Fruit fly (Drosophila melanogaster) whole organism, embryonic: Measurements from ENCODE around the gene Tango5.
A peak's percentile ranks its signal among the peaks of the same experiment; 100 is the strongest.

Source experiments
- Adf1 ChIP-seq: fragments of 200-800 bp; sonication (Bioruptor generic); IDR thresholded peaks from 2 replicates; pipeline ENCODE4 v1.3.6; 2022; ENCODE audit warnings: missing biosample characterization, missing genetic modification characterization
- Aef1 ChIP-seq: fragments of 200-800 bp; sonication (Bioruptor generic); IDR thresholded peaks from 3 replicates; pipeline ENCODE4 v1.3.6; 2022; ENCODE audit warnings: missing biosample characterization, missing genetic modification characterization
- Atf-2 ChIP-seq: fragments of 200-800 bp; sonication (Bioruptor generic); optimal IDR thresholded peaks from 2 replicates; lab custom pipeline; 2016; ENCODE audit warnings: missing biosample characterization, missing genetic modification characterization
- CG13296 ChIP-seq: fragments of 200-800 bp; sonication (Bioruptor generic); optimal IDR thresholded peaks from 3 replicates; lab custom pipeline; 2018; ENCODE audit warnings: missing biosample characterization, mild to moderate bottlenecking, missing genetic modification characterization
- CG13424 ChIP-seq: fragments of 200-800 bp; sonication (Bioruptor generic); optimal IDR thresholded peaks from 2 replicates; lab custom pipeline; 2019; ENCODE audit warnings: missing biosample characterization, mild to moderate bottlenecking, missing genetic modification characterization, moderate library complexity
- CG1832 ChIP-seq: fragments of 200-800 bp; sonication (Bioruptor generic); optimal IDR thresholded peaks from 2 replicates; lab custom pipeline; 2017; ENCODE audit warnings: missing biosample characterization, mild to moderate bottlenecking, missing genetic modification characterization, inconsistent platforms
- CG18476 ChIP-seq: fragments of 200-800 bp; sonication (Bioruptor generic); optimal IDR thresholded peaks from 2 replicates; lab custom pipeline; 2016; ENCODE audit warnings: missing biosample characterization, mild to moderate bottlenecking, missing genetic modification characterization
- CG30403 ChIP-seq: fragments of 200-800 bp; sonication (Bioruptor generic); optimal IDR thresholded peaks from 3 replicates; lab custom pipeline; 2016; ENCODE audit warnings: missing biosample characterization, missing genetic modification characterization
- CG31388 ChIP-seq: fragments of 200-800 bp; sonication (Bioruptor generic); optimal IDR thresholded peaks from 2 replicates; lab custom pipeline; 2016; ENCODE audit warnings: missing biosample characterization, missing genetic modification characterization
- CG33213 ChIP-seq: fragments of 200-800 bp; sonication (Bioruptor generic); optimal IDR thresholded peaks from 3 replicates; lab custom pipeline; 2016; ENCODE audit warnings: missing biosample characterization, missing genetic modification characterization
- CG3407 ChIP-seq: fragments of 200-800 bp; sonication (Bioruptor generic); optimal IDR thresholded peaks from 2 replicates; lab custom pipeline; 2018; ENCODE audit warnings: missing biosample characterization, mild to moderate bottlenecking, missing genetic modification characterization
- CG3847 ChIP-seq: fragments of 200-800 bp; sonication (Bioruptor generic); IDR thresholded peaks from 2 replicates; pipeline ENCODE4 v1.3.6; 2022; ENCODE audit warnings: missing biosample characterization, missing genetic modification characterization
- CG4404 ChIP-seq: fragments of 200-800 bp; sonication (Bioruptor generic); IDR thresholded peaks from 2 replicates; pipeline ENCODE4 v1.3.6; 2022; ENCODE audit warnings: missing biosample characterization, missing genetic modification characterization
- CG4617 ChIP-seq: fragments of 200-800 bp; sonication (Bioruptor generic); optimal IDR thresholded peaks from 3 replicates; lab custom pipeline; 2016; ENCODE audit warnings: missing biosample characterization, missing genetic modification characterization, borderline replicate concordance
- CG4707 ChIP-seq: fragments of 200-800 bp; sonication (Bioruptor generic); optimal IDR thresholded peaks from 2 replicates; lab custom pipeline; 2018; ENCODE audit warnings: missing biosample characterization, mild to moderate bottlenecking, missing genetic modification characterization, moderate library complexity
- CG4820 ChIP-seq: fragments of 200-800 bp; sonication (Bioruptor generic); optimal IDR thresholded peaks from 3 replicates; lab custom pipeline; 2016; ENCODE audit warnings: missing biosample characterization, missing genetic modification characterization
- CG9797 ChIP-seq: fragments of 200-800 bp; sonication (Bioruptor generic); optimal IDR thresholded peaks from 3 replicates; lab custom pipeline; 2018; ENCODE audit warnings: missing biosample characterization, mild to moderate bottlenecking, missing genetic modification characterization
- CrebB ChIP-seq: fragments of 200-800 bp; sonication (Bioruptor generic); optimal IDR thresholded peaks from 3 replicates; lab custom pipeline; 2018; ENCODE audit warnings: missing biosample characterization, mild to moderate bottlenecking, missing genetic modification characterization
- D19A ChIP-seq: fragments of 200-800 bp; optimal IDR thresholded peaks from 3 replicates; lab custom pipeline; 2019; ENCODE audit warnings: missing biosample characterization, mild to moderate bottlenecking, missing genetic modification characterization, moderate library complexity
- Drgx ChIP-seq: fragments of 200-800 bp; sonication (Bioruptor generic); IDR thresholded peaks from 2 replicates; pipeline ENCODE4 v1.3.6; 2022; ENCODE audit warnings: missing biosample characterization, missing genetic modification characterization
- Ets65A ChIP-seq: fragments of 200-800 bp; sonication (Bioruptor generic); peaks from one replicate; lab custom pipeline; 2016; ENCODE audit warnings: missing biosample characterization, missing genetic modification characterization
- Nf-YA ChIP-seq: fragments of 200-800 bp; sonication (Bioruptor generic); IDR thresholded peaks from 2 replicates; pipeline ENCODE4 v1.3.6; 2022; ENCODE audit warnings: missing biosample characterization, missing genetic modification characterization
- Nf-YB ChIP-seq: fragments of 200-800 bp; sonication (Bioruptor generic); optimal IDR thresholded peaks from 3 replicates; lab custom pipeline; 2019; ENCODE audit warnings: missing biosample characterization, mild to moderate bottlenecking, missing genetic modification characterization, moderate library complexity
- Spps ChIP-seq: fragments of 200-800 bp; sonication (Bioruptor generic); optimal IDR thresholded peaks from 2 replicates; lab custom pipeline; 2018; ENCODE audit warnings: missing biosample characterization, mild to moderate bottlenecking, missing genetic modification characterization
- Sry-β ChIP-seq: fragments of 200-800 bp; sonication (Bioruptor generic); optimal IDR thresholded peaks from 2 replicates; lab custom pipeline; 2018; ENCODE audit warnings: missing biosample characterization, mild to moderate bottlenecking, missing genetic modification characterization, moderate library complexity
- Ssrp ChIP-seq: fragments of 200-800 bp; sonication (Bioruptor generic); optimal IDR thresholded peaks from 2 replicates; lab custom pipeline; 2018; ENCODE audit warnings: missing biosample characterization, mild to moderate bottlenecking, missing genetic modification characterization, moderate library complexity
- Trl ChIP-seq, 3 experiments: fragments of >200 bp in 2 of 3; fragments of 200-800 bp in 1 of 3; sonication (Bioruptor generic) in 1 of 3; optimal IDR thresholded peaks; 2 replicates in 1 of 3; 3 replicates in 2 of 3; lab custom pipeline; 2016 to 2017; ENCODE audit warnings: missing biosample characterization in 1 of 3, missing genetic modification characterization in 1 of 3
- Vsx1 ChIP-seq: fragments of 200-800 bp; sonication (Bioruptor generic); optimal IDR thresholded peaks from 2 replicates; lab custom pipeline; 2017; ENCODE audit warnings: missing biosample characterization, mild to moderate bottlenecking, missing genetic modification characterization, missing genetic modification reagents
- al ChIP-seq: fragments of 200-800 bp; sonication (Bioruptor generic); IDR thresholded peaks from 2 replicates; pipeline ENCODE4 v1.3.6; 2022; ENCODE audit warnings: missing biosample characterization, missing genetic modification characterization
- cato ChIP-seq: fragments of 200-800 bp; sonication (Bioruptor generic); optimal IDR thresholded peaks from 2 replicates; lab custom pipeline; 2016; ENCODE audit warnings: missing biosample characterization, missing genetic modification characterization, borderline replicate concordance
- chif ChIP-seq, 2 experiments: fragments of 200-800 bp; sonication (Bioruptor generic); optimal IDR thresholded peaks; 3 replicates each; lab custom pipeline; 2016; ENCODE audit warnings: missing biosample characterization in 2 of 2, missing genetic modification characterization in 2 of 2
- esg ChIP-seq: fragments of 200-800 bp; sonication (Bioruptor generic); conservative IDR thresholded peaks from 2 replicates; pipeline ENCODE4 v1.3.6; 2022; ENCODE audit warnings: missing biosample characterization, missing genetic modification characterization
- eyg ChIP-seq: fragments of 200-800 bp; sonication (Bioruptor generic); optimal IDR thresholded peaks from 3 replicates; lab custom pipeline; 2016; ENCODE audit warnings: missing biosample characterization, missing genetic modification characterization
- fru ChIP-seq: fragments of >200 bp; optimal IDR thresholded peaks from 2 replicates; lab custom pipeline; 2017
- gem ChIP-seq: fragments of 200-800 bp; sonication (Bioruptor generic); optimal IDR thresholded peaks from 2 replicates; lab custom pipeline; 2019; ENCODE audit warnings: missing biosample characterization, mild to moderate bottlenecking, missing genetic modification characterization, moderate library complexity
- ken ChIP-seq: fragments of 200-800 bp; sonication (Bioruptor generic); IDR thresholded peaks from 3 replicates; pipeline ENCODE4 v1.3.6; 2022; ENCODE audit warnings: missing biosample characterization, missing genetic modification characterization
- mirr ChIP-seq: fragments of 200-800 bp; sonication (Bioruptor generic); optimal IDR thresholded peaks from 3 replicates; lab custom pipeline; 2018; ENCODE audit warnings: missing biosample characterization, mild to moderate bottlenecking, missing genetic modification characterization
- nerfin-2 ChIP-seq: fragments of 200-800 bp; sonication (Bioruptor generic); IDR thresholded peaks from 2 replicates; pipeline ENCODE4 v1.3.6; 2022; ENCODE audit warnings: missing biosample characterization, missing genetic modification characterization; ENCODE audit not compliant: partially characterized antibody
- onecut ChIP-seq: fragments of 200-800 bp; sonication (Bioruptor generic); IDR thresholded peaks from 2 replicates; pipeline ENCODE4 v1.3.6; 2022; ENCODE audit warnings: missing biosample characterization, missing genetic modification characterization
- pfk ChIP-seq: fragments of 200-800 bp; sonication (Bioruptor generic); optimal IDR thresholded peaks from 2 replicates; lab custom pipeline; 2018; ENCODE audit warnings: missing biosample characterization, mild to moderate bottlenecking, missing genetic modification characterization, moderate library complexity
- ro ChIP-seq: fragments of 200-800 bp; sonication (Bioruptor generic); IDR thresholded peaks from 2 replicates; pipeline ENCODE4 v1.3.6; 2022; ENCODE audit warnings: missing biosample characterization, missing genetic modification characterization
- salm ChIP-seq: fragments of 200-800 bp; sonication (Bioruptor generic); optimal IDR thresholded peaks from 2 replicates; lab custom pipeline; 2018; ENCODE audit warnings: missing biosample characterization, mild to moderate bottlenecking, missing genetic modification characterization
- seq ChIP-seq: fragments of 200-800 bp; sonication (Bioruptor generic); IDR thresholded peaks from 2 replicates; pipeline ENCODE4 v1.3.6; 2022; ENCODE audit warnings: missing biosample characterization, missing genetic modification characterization
- slbo ChIP-seq: fragments of 200-800 bp; sonication (Bioruptor generic); IDR thresholded peaks from 2 replicates; pipeline ENCODE4 v1.3.6; 2022; ENCODE audit warnings: missing biosample characterization, missing genetic modification characterization
- slou ChIP-seq: fragments of 200-800 bp; sonication (Bioruptor generic); optimal IDR thresholded peaks from 3 replicates; lab custom pipeline; 2016; ENCODE audit warnings: missing biosample characterization, missing genetic modification characterization
- tin ChIP-seq: fragments of 200-800 bp; sonication (Bioruptor generic); optimal IDR thresholded peaks from 3 replicates; lab custom pipeline; 2016; ENCODE audit warnings: missing biosample characterization, missing genetic modification characterization
- tio ChIP-seq: fragments of 200-800 bp; sonication (Bioruptor generic); optimal IDR thresholded peaks from 2 replicates; lab custom pipeline; 2017; ENCODE audit warnings: missing biosample characterization, missing genetic modification characterization, inconsistent platforms
- unpg ChIP-seq: fragments of 200-800 bp; sonication (Bioruptor generic); optimal IDR thresholded peaks from 3 replicates; lab custom pipeline; 2018; ENCODE audit warnings: missing biosample characterization, mild to moderate bottlenecking, missing genetic modification characterization, moderate library complexity
- zen ChIP-seq: fragments of 200-800 bp; sonication (Bioruptor generic); optimal IDR thresholded peaks from 3 replicates; lab custom pipeline; 2018; ENCODE audit warnings: missing biosample characterization, mild to moderate bottlenecking, missing genetic modification characterization, moderate library complexity

Gene Tango5

dm6 chrX:10762959-10763883 lies 992 bp downstream of the Tango5 start (continued):
- no peak for TF ChIP-seq Spps
- TF ChIP-seq CG33213 (GFP tag; lab: Kevin White, UChicago), result no peak
- TF ChIP-seq CG3847 (GFP tag; lab: Robert Waterston, UW), result peak; percentile 12; the same call in 1 of the 2 replicates
- peak; percentile 32; the same call in 1 of the 3 replicates for TF ChIP-seq Aef1 (GFP tag; lab: Robert Waterston, UW)
- TF ChIP-seq CG4820 (GFP tag; lab: Kevin White, UChicago), result no peak
- no peak for TF ChIP-seq al
- TF ChIP-seq ro (GFP tag; lab: Robert Waterston, UW), result no peak
- TF ChIP-seq CG13424 (tag; lab: Kevin White, UChicago), result peak; percentile 23
- TF ChIP-seq CG4617, result no peak
- TF ChIP-seq Nf-YB, result peak; percentile 88
- TF ChIP-seq onecut (GFP tag; lab: Robert Waterston, UW), result 0 out of 2 replicates have a peak, but pooled peaks have one; percentile 4
- no peak for TF ChIP-seq zen (tag; lab: Kevin White, UChicago)
- TF ChIP-seq CG4707 (GFP tag; lab: Kevin White, UChicago), result no peak
- no peak for TF ChIP-seq Atf-2 (GFP tag; lab: Kevin White, UChicago)
- TF ChIP-seq Adf1 (GFP tag; lab: Robert Waterston, UW), result peak; percentile 73
- peak; percentile 97 for TF ChIP-seq D19A
- no peak for TF ChIP-seq Nf-YA
- TF ChIP-seq fru (lab: Kevin White, UChicago), result no peak
- TF ChIP-seq CG30403 (GFP tag; lab: Kevin White, UChicago), result peak; percentile 44
- peak; percentile 71 for TF ChIP-seq gem (tag; lab: Kevin White, UChicago)
- no peak for TF ChIP-seq CG13296
- no peak for TF ChIP-seq cato (GFP tag; lab: Kevin White, UChicago)
- TF ChIP-seq Vsx1 (GFP tag; lab: Kevin White, UChicago), result peak; percentile 52
- TF ChIP-seq ken (GFP tag; lab: Robert Waterston, UW), result no peak
- TF ChIP-seq Trl (optimal IDR thresholded peaks at IDR 0.05; lab: Kevin White, UChicago), result peak; percentile 14 to 48
- no peak for TF ChIP-seq Trl (GFP tag; optimal IDR thresholded peaks at IDR 0.05; lab: Kevin White, UChicago)
- TF ChIP-seq Drgx (GFP tag; lab: Robert Waterston, UW), result no peak
- TF ChIP-seq chif (GFP tag; optimal IDR thresholded peaks at IDR 0.05; lab: Kevin White, UChicago), result no peak
- TF ChIP-seq CrebB (tag; lab: Kevin White, UChicago), result peak; percentile 42
- TF ChIP-seq mirr (GFP tag; lab: Kevin White, UChicago), result peak; percentile 81
- TF ChIP-seq CG9797 (GFP tag; lab: Kevin White, UChicago), result no peak
- TF ChIP-seq slou (GFP tag; lab: Kevin White, UChicago), result no peak
- no peak for TF ChIP-seq tin (GFP tag; lab: Kevin White, UChicago)
- no peak; the same call in 1 of the 2 replicates for TF ChIP-seq slbo
- TF ChIP-seq CG1832 (GFP tag; lab: Kevin White, UChicago), result peak; percentile 49
- TF ChIP-seq CG4404 (GFP tag; lab: Robert Waterston, UW), result no peak
- TF ChIP-seq CG31388, result no peak
- TF ChIP-seq Sry-β (GFP tag; lab: Kevin White, UChicago), result no peak
- no peak for TF ChIP-seq CG3407
- TF ChIP-seq CG18476 (GFP tag; lab: Kevin White, UChicago), result no peak
- no peak for TF ChIP-seq tio
- TF ChIP-seq Ssrp (tag; lab: Kevin White, UChicago), result no peak
- peak; percentile 10 for TF ChIP-seq unpg (GFP tag; lab: Kevin White, UChicago)
- TF ChIP-seq eyg (GFP tag; lab: Kevin White, UChicago), result no peak
- TF ChIP-seq seq (GFP tag; lab: Robert Waterston, UW), result no peak
- no peak for TF ChIP-seq salm (tag; lab: Kevin White, UChicago)
- TF ChIP-seq nerfin-2 (GFP tag; lab: Robert Waterston, UW), result no peak
- TF ChIP-seq pfk (GFP tag; lab: Kevin White, UChicago), result no peak
- no peak for TF ChIP-seq Ets65A
- TF ChIP-seq esg (GFP tag; lab: Robert Waterston, UW), result no peak
